Fruit fly (Drosophila melanogaster) whole organism: Measurements from ENCODE around the gene CG33722.

Experiments
- CG8478 ChIP-seq: fragments of >200 bp; optimal IDR thresholded peaks from 2 replicates; lab custom pipeline; 2018; ENCODE audit warnings: inconsistent platforms
- Dll ChIP-seq: fragments of >200 bp; optimal IDR thresholded peaks from 2 replicates; lab custom pipeline; 2017
- psq ChIP-seq: fragments of >200 bp; optimal IDR thresholded peaks from 2 replicates; lab custom pipeline; 2017
- usp ChIP-seq: fragments of >200 bp; optimal IDR thresholded peaks from 2 replicates; lab custom pipeline; 2017; ENCODE audit warnings: missing biosample characterization, missing genetic modification characterization, mixed read lengths

DNA sequence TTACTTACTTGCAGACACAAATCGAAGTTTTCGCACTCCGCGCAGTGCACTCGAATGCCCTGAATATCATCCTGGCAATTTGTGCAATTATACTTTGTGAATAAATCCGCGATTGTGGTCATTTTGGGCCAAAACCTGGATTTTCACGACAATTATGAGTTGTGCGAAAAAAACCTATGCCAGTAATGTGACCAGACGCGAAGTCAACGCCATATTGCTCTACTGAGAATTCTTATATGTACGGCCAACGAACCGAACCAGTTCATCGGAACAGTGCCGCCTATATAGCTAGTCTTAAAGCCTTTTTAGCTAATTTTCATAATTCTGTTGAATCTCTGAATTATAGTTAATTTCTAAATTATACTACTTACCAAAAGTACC, 3.6 kb upstream of the CG33722 start, which contains the start of gene Ada2b:
- TF ChIP-seq usp (GFP tag; lab: Kevin White, UChicago), result no peak
- TF ChIP-seq psq (lab: Kevin White, UChicago), result no peak
- no peak for TF ChIP-seq Dll (lab: Kevin White, UChicago)
- TF ChIP-seq CG8478 (lab: Kevin White, UChicago), result no peak
